Fruit fly (Drosophila melanogaster) whole organism, wandering third instar larva: ENCODE data around the gene CG46463.

Experiments
- Abd-B ChIP-seq: fragments of >200 bp; optimal IDR thresholded peaks from 2 replicates; lab custom pipeline; 2017; ENCODE audit warnings: missing biosample characterization, missing genetic modification characterization
- CG32264 ChIP-seq: fragments of 200-800 bp; sonication (Bioruptor generic); optimal IDR thresholded peaks from 2 replicates; lab custom pipeline; 2016; ENCODE audit warnings: missing biosample characterization, missing genetic modification characterization
- CG9705 ChIP-seq: fragments of 200-800 bp; sonication (Bioruptor generic); optimal IDR thresholded peaks from 2 replicates; lab custom pipeline; 2018; ENCODE audit warnings: missing biosample characterization, mild to moderate bottlenecking, missing genetic modification characterization
- CrebA ChIP-seq: fragments of 200-800 bp; sonication (Bioruptor generic); optimal IDR thresholded peaks from 2 replicates; lab custom pipeline; 2016; ENCODE audit warnings: missing biosample characterization, mild to moderate bottlenecking, missing genetic modification characterization, borderline replicate concordance
- Dfd ChIP-seq: fragments of >200 bp; optimal IDR thresholded peaks from 2 replicates; lab custom pipeline; 2017; ENCODE audit warnings: missing biosample characterization, missing genetic modification characterization
- Dif ChIP-seq: fragments of 200-275, 200-300 bp; sonication (Bioruptor generic); optimal IDR thresholded peaks from 2 replicates; lab custom pipeline; 2018; ENCODE audit warnings: missing biosample characterization, missing genetic modification characterization; ENCODE audit not compliant: partially characterized antibody
- GATAd ChIP-seq: sonication (Bioruptor generic); optimal IDR thresholded peaks from 2 replicates; lab custom pipeline; 2016; ENCODE audit warnings: missing biosample characterization, missing genetic modification characterization
- HLH106 ChIP-seq: fragments of 200-800 bp; optimal IDR thresholded peaks from 3 replicates; lab custom pipeline; 2019; ENCODE audit warnings: missing biosample characterization, mild to moderate bottlenecking, missing genetic modification characterization, moderate library complexity
- Hr78 ChIP-seq: fragments of >200 bp; optimal IDR thresholded peaks from 2 replicates; lab custom pipeline; 2017; ENCODE audit warnings: missing biosample characterization, missing genetic modification characterization
- Hr83 ChIP-seq: fragments of 200-300 bp; sonication (Bioruptor generic); optimal IDR thresholded peaks from 2 replicates; lab custom pipeline; 2016; ENCODE audit warnings: missing biosample characterization, mild to moderate bottlenecking, missing genetic modification characterization, moderate library complexity; ENCODE audit not compliant: poor library complexity, severe bottlenecking
- Jra ChIP-seq: sonication (Bioruptor generic); optimal IDR thresholded peaks from 2 replicates; lab custom pipeline; 2016; ENCODE audit warnings: missing biosample characterization, missing genetic modification characterization
- Mio ChIP-seq: sonication (Bioruptor generic); optimal IDR thresholded peaks from 2 replicates; lab custom pipeline; 2016; ENCODE audit warnings: missing biosample characterization, missing genetic modification characterization
- Myc ChIP-seq: fragments of >200 bp; optimal IDR thresholded peaks from 2 replicates; lab custom pipeline; 2017
- N ChIP-seq: fragments of >200 bp; optimal IDR thresholded peaks from 2 replicates; lab custom pipeline; 2018; ENCODE audit warnings: missing biosample characterization, missing external identifiers, missing genetic modification characterization
- OdsH ChIP-seq: fragments of 200-800 bp; sonication (Bioruptor generic); optimal IDR thresholded peaks from 2 replicates; lab custom pipeline; 2016; ENCODE audit warnings: missing biosample characterization, mild to moderate bottlenecking, missing genetic modification characterization
- Rel ChIP-seq, 2 experiments: fragments of 200-800 bp; sonication (Bioruptor generic) in 1 of 2; optimal IDR thresholded peaks; 2 replicates in 1 of 2; 3 replicates in 1 of 2; lab custom pipeline; 2016 to 2019; ENCODE audit warnings: mild to moderate bottlenecking in 2 of 2, missing biosample characterization in 2 of 2, missing genetic modification characterization in 2 of 2, moderate library complexity in 1 of 2
- Sp1 ChIP-seq: fragments of 200-800 bp; sonication (Bioruptor generic); optimal IDR thresholded peaks from 3 replicates; lab custom pipeline; 2019; ENCODE audit warnings: missing biosample characterization, mild to moderate bottlenecking, missing genetic modification characterization, moderate library complexity
- Vsx2 ChIP-seq: fragments of 200-300, 225-300 bp; sonication (Bioruptor generic); optimal IDR thresholded peaks from 2 replicates; lab custom pipeline; 2018; ENCODE audit warnings: missing biosample characterization, missing genetic modification characterization; ENCODE audit not compliant: partially characterized antibody
- br ChIP-seq: fragments of 200-800 bp; sonication (Bioruptor generic); optimal IDR thresholded peaks from 2 replicates; lab custom pipeline; 2016; ENCODE audit warnings: missing biosample characterization, missing genetic modification characterization
- brk ChIP-seq: fragments of 200-800 bp; sonication (Bioruptor generic); optimal IDR thresholded peaks from 2 replicates; lab custom pipeline; 2016; ENCODE audit warnings: missing biosample characterization, mild to moderate bottlenecking, missing genetic modification characterization
- dl ChIP-seq, 2 experiments: fragments of 175-275, 200-275 bp in 1 of 2; fragments of 200-275 bp in 1 of 2; sonication (Bioruptor generic); optimal IDR thresholded peaks; lab custom pipeline; 2018; ENCODE audit warnings: mild to moderate bottlenecking in 2 of 2, missing biosample characterization in 2 of 2, missing genetic modification characterization in 2 of 2, moderate library complexity in 2 of 2; ENCODE audit not compliant: partially characterized antibody in 2 of 2, insufficient read depth in 1 of 2
- dmrt93B ChIP-seq: fragments of 200-800 bp; sonication (Bioruptor generic); optimal IDR thresholded peaks from 2 replicates; lab custom pipeline; 2018; ENCODE audit warnings: missing biosample characterization, mild to moderate bottlenecking, missing genetic modification characterization
- dsf ChIP-seq: sonication (Bioruptor generic); optimal IDR thresholded peaks from 2 replicates; lab custom pipeline; 2016; ENCODE audit warnings: missing biosample characterization, missing genetic modification characterization, borderline replicate concordance
- ey ChIP-seq: fragments of 200-800 bp; sonication (Bioruptor generic); optimal IDR thresholded peaks from 2 replicates; lab custom pipeline; 2016; ENCODE audit warnings: missing biosample characterization, missing genetic modification characterization
- foxo ChIP-seq, 2 experiments: fragments of 200-800 bp; sonication (Bioruptor generic); optimal IDR thresholded peaks; 2 replicates in 1 of 2; 3 replicates in 1 of 2; lab custom pipeline; 2016 to 2017; ENCODE audit warnings: missing biosample characterization in 2 of 2, missing genetic modification characterization in 2 of 2
- fru ChIP-seq: fragments of 200-800 bp; sonication (Bioruptor generic); optimal IDR thresholded peaks from 3 replicates; lab custom pipeline; 2016; ENCODE audit warnings: missing biosample characterization, mild to moderate bottlenecking, missing genetic modification characterization
- h ChIP-seq: fragments of 200-800 bp; sonication (Bioruptor generic); optimal IDR thresholded peaks from 3 replicates; lab custom pipeline; 2016; ENCODE audit warnings: missing biosample characterization, mild to moderate bottlenecking, missing genetic modification characterization
- jim ChIP-seq: fragments of 175-275, 200-325 bp; sonication (Bioruptor generic); optimal IDR thresholded peaks from 2 replicates; lab custom pipeline; 2016; ENCODE audit warnings: missing biosample characterization, mild to moderate bottlenecking, missing genetic modification characterization
- lola ChIP-seq: fragments of >200 bp; optimal IDR thresholded peaks from 2 replicates; lab custom pipeline; 2017; ENCODE audit warnings: missing biosample characterization, missing genetic modification characterization
- pan ChIP-seq: fragments of >200 bp; optimal IDR thresholded peaks from 2 replicates; lab custom pipeline; 2017
- psq ChIP-seq: fragments of 200-800 bp; sonication (Bioruptor generic); optimal IDR thresholded peaks from 3 replicates; lab custom pipeline; 2017; ENCODE audit warnings: missing biosample characterization, mild to moderate bottlenecking, missing genetic modification characterization, moderate library complexity
- rgr ChIP-seq: fragments of 200-800 bp; sonication (Bioruptor generic); optimal IDR thresholded peaks from 3 replicates; lab custom pipeline; 2016; ENCODE audit warnings: missing biosample characterization, mild to moderate bottlenecking, missing genetic modification characterization
- sage ChIP-seq: fragments of 200-800 bp; sonication (Bioruptor generic); optimal IDR thresholded peaks from 2 replicates; lab custom pipeline; 2016; ENCODE audit warnings: missing biosample characterization, mild to moderate bottlenecking, missing genetic modification characterization
- sv ChIP-seq: fragments of 200-800 bp; sonication (Bioruptor generic); optimal IDR thresholded peaks from 3 replicates; lab custom pipeline; 2016; ENCODE audit warnings: missing biosample characterization, missing genetic modification characterization
- tai ChIP-seq: sonication (Bioruptor generic); optimal IDR thresholded peaks from 2 replicates; lab custom pipeline; 2016; ENCODE audit warnings: missing biosample characterization, missing genetic modification characterization
- usp ChIP-seq: fragments of >200 bp; optimal IDR thresholded peaks from 2 replicates; lab custom pipeline; 2017; ENCODE audit warnings: missing biosample characterization, missing genetic modification characterization
- woc ChIP-seq: sonication (Bioruptor generic); optimal IDR thresholded peaks from 2 replicates; lab custom pipeline; 2016; ENCODE audit warnings: missing biosample characterization, mild to moderate bottlenecking, missing genetic modification characterization

The CG46463 gene

dm6 chr3L:3441763-3442673 is 19.1 kb upstream of the CG46463 start:
- no peak for TF ChIP-seq Abd-B (GFP tag; lab: Kevin White, UChicago)
- peak; percentile 38 for TF ChIP-seq fru
- TF ChIP-seq OdsH (GFP tag; lab: Kevin White, UChicago), result peak; percentile 48
- no peak for TF ChIP-seq sv
- TF ChIP-seq woc (GFP tag; lab: Kevin White, UChicago), result peak; percentile 38
- TF ChIP-seq Mio (GFP tag; lab: Kevin White, UChicago), result no peak
- peak; percentile 19 for TF ChIP-seq CrebA (GFP tag; lab: Kevin White, UChicago)
- TF ChIP-seq dmrt93B (GFP tag; lab: Kevin White, UChicago), result no peak
- peak; percentile 10 for TF ChIP-seq br (GFP tag; lab: Kevin White, UChicago)
- TF ChIP-seq h, result peak; percentile 72
- peak; percentile 71 for TF ChIP-seq ey
- TF ChIP-seq dsf, result no peak
- no peak for TF ChIP-seq pan (lab: Kevin White, UChicago)
- no peak for TF ChIP-seq N
- peak; percentile 49 for TF ChIP-seq Sp1
- TF ChIP-seq Dif (GFP tag; lab: Kevin White, UChicago), result peak; percentile 70
- peak; percentile 41 for TF ChIP-seq HLH106 (tag; lab: Kevin White, UChicago)
- peak in 1 of 2 experiments; percentile 19 for TF ChIP-seq foxo (GFP tag; optimal IDR thresholded peaks at IDR 0.05; lab: Kevin White, UChicago)
- peak; percentile 70 for TF ChIP-seq psq (GFP tag; lab: Kevin White, UChicago)
- TF ChIP-seq usp, result no peak
- no peak for TF ChIP-seq sage (GFP tag; lab: Kevin White, UChicago)
- peak; percentile 57 for TF ChIP-seq rgr
- peak; percentile 41 to 45 for TF ChIP-seq dl (GFP tag; optimal IDR thresholded peaks at IDR 0.05; lab: Kevin White, UChicago; ENCODE audit: insufficient read depth in 1 of 2, partially characterized antibody in 2 of 2)
- TF ChIP-seq Vsx2 (GFP tag; lab: Kevin White, UChicago), result peak; percentile 95

dm6 chr3L:3442751-3443524 is 18.2 kb upstream of the CG46463 start:
- TF ChIP-seq sv (no peak), dmrt93B (GFP tag; lab: Kevin White, UChicago) (peak; percentile 7), usp (no peak), Jra (GFP tag; lab: Kevin White, UChicago) (no peak), Sp1 (no peak), ey (no peak), CrebA (GFP tag; lab: Kevin White, UChicago) (no peak), CG9705 (GFP tag; lab: Kevin White, UChicago) (no peak), rgr (peak; percentile 46), CG32264 (GFP tag; lab: Kevin White, UChicago) (no peak), h (peak; percentile 4), br (GFP tag; lab: Kevin White, UChicago) (no peak), OdsH (GFP tag; lab: Kevin White, UChicago) (peak; percentile 46), dsf (no peak), Hr78 (no peak), lola (GFP tag; lab: Kevin White, UChicago) (no peak), sage (GFP tag; lab: Kevin White, UChicago) (no peak), foxo (GFP tag; optimal IDR thresholded peaks at IDR 0.05; lab: Kevin White, UChicago) (no peak), Myc (lab: Kevin White, UChicago) (no peak), N (no peak), HLH106 (tag; lab: Kevin White, UChicago) (no peak), Dfd (GFP tag; lab: Kevin White, UChicago) (no peak), brk (GFP tag; lab: Kevin White, UChicago) (peak; percentile 5), pan (lab: Kevin White, UChicago) (no peak), Dif (GFP tag; lab: Kevin White, UChicago) (no peak), psq (GFP tag; lab: Kevin White, UChicago) (no peak), jim (GFP tag; lab: Kevin White, UChicago) (peak; percentile 21), fru (peak; percentile 6), Hr83 (peak; percentile 95), woc (GFP tag; lab: Kevin White, UChicago) (no peak), Mio (GFP tag; lab: Kevin White, UChicago) (no peak), tai (GFP tag; lab: Kevin White, UChicago) (peak; percentile 34), GATAd (no peak), Rel (GFP tag; optimal IDR thresholded peaks at IDR 0.05; lab: Kevin White, UChicago) (no peak), Rel (tag; optimal IDR thresholded peaks at IDR 0.05; lab: Kevin White, UChicago) (no peak)
